Worm (Caenorhabditis elegans): ENCODE data around the gene srz-97.

ce11 chrV:14510746-14511145 is 42.7 kb upstream of the srz-97 start, which contains the start of gene R02D5.9:
- TF ChIP-seq ztf-25 (GFP tag; IDR thresholded peaks at IDR 0.05), result no peak
- TF ChIP-seq sdz-38 (tag; optimal IDR thresholded peaks at IDR 0.05), result no peak
- no peak for TF ChIP-seq somi-1 (GFP tag; optimal IDR thresholded peaks at IDR 0.05)
- no peak for TF ChIP-seq F22D6.2 (tag; optimal IDR thresholded peaks at IDR 0.05)
- no peak for TF ChIP-seq unc-62 (GFP tag; optimal IDR thresholded peaks at IDR 0.05)
- TF ChIP-seq pha-4 (tag; optimal IDR thresholded peaks at IDR 0.05), result no peak
- no peak for TF ChIP-seq snpc-4 (GFP tag; optimal IDR thresholded peaks at IDR 0.05)
- TF ChIP-seq snpc-4 (tag; optimal IDR thresholded peaks at IDR 0.05), result no peak
